Fruit fly (Drosophila melanogaster) ovary, adult (tissue): ENCODE results near the gene Ucp4C.
A peak's percentile ranks its signal among the peaks of the same experiment; 100 is the strongest.

ENCODE experiments used
- CG17801 ChIP-seq: fragments of 200-800 bp; optimal IDR thresholded peaks from 2 replicates; lab custom pipeline; 2019; ENCODE audit warnings: missing biosample characterization, mild to moderate bottlenecking, missing genetic modification characterization, moderate library complexity; ENCODE audit not compliant: partially characterized antibody

Ucp4C gene

dm6 chr2L:5967702-5968616, at the start of gene Ucp4C, which contains the start of gene CG13992:
Gene Ucp4C, plus strand, starts transcription at chr2L:5968566.
Gene CG13992, minus strand, starts transcription at chr2L:5967752.
- TF ChIP-seq CG17801 (GFP tag; lab: Kevin White, UChicago) = peak; percentile 40

- TF ChIP-seq CG17801 (GFP tag; lab: Kevin White, UChicago) = no peak
Observed at dm6 chr2L:5923603-5924138, 44.7 kb upstream of the Ucp4C start, which contains the start of gene CG9016. Gene CG9016, minus strand, starts transcription at chr2L:5923653.

dm6 chr2L:5925164-5925563, 43.2 kb upstream of the Ucp4C start:
- no peak for TF ChIP-seq CG17801 (GFP tag; lab: Kevin White, UChicago)

dm6 chr2L:5925637-5926036, 42.7 kb upstream of the Ucp4C start, which contains the start of gene dsf:
Gene dsf, plus strand, starts transcription at chr2L:5925937.
- no peak for TF ChIP-seq CG17801 (GFP tag; lab: Kevin White, UChicago)

dm6 chr2L:5927363-5927762, 41.0 kb upstream of the Ucp4C start:
- no peak for TF ChIP-seq CG17801 (GFP tag; lab: Kevin White, UChicago)

- TF ChIP-seq CG17801 (GFP tag; lab: Kevin White, UChicago) = peak; percentile 80
Observed at dm6 chr2L:5943229-5944078, 24.9 kb upstream of the Ucp4C start, which contains the start of the genes Sfp26Ad and Gpdh1. Gene Sfp26Ad, minus strand, starts transcription at chr2L:5943304. Gene Gpdh1, plus strand, starts transcription at chr2L:5943643.

- no peak for TF ChIP-seq CG17801 (GFP tag; lab: Kevin White, UChicago)
Observed at dm6 chr2L:5944305-5945282, 23.8 kb upstream of the Ucp4C start.

- no peak for TF ChIP-seq CG17801 (GFP tag; lab: Kevin White, UChicago)
Observed at dm6 chr2L:5945651-5946547, 22.5 kb upstream of the Ucp4C start.

dm6 chr2L:5946728-5947127, 21.6 kb upstream of the Ucp4C start:
- TF ChIP-seq CG17801 (GFP tag; lab: Kevin White, UChicago) = peak; percentile 50

dm6 chr2L:5947504-5947903, 20.9 kb upstream of the Ucp4C start:
- no peak for TF ChIP-seq CG17801 (GFP tag; lab: Kevin White, UChicago)

- TF ChIP-seq CG17801 (GFP tag; lab: Kevin White, UChicago) = peak; percentile 9
Observed at dm6 chr2L:5948775-5949526, 19.4 kb upstream of the Ucp4C start, which contains the start of gene CG9044. Gene CG9044, plus strand, starts transcription at chr2L:5949450.

dm6 chr2L:5956153-5956552, 12.2 kb upstream of the Ucp4C start, which contains the start of gene CG13999:
Gene CG13999, minus strand, starts transcription at chr2L:5956466.
- no peak for TF ChIP-seq CG17801 (GFP tag; lab: Kevin White, UChicago)
